Worm (Caenorhabditis elegans): ENCODE results near the gene ZK938.12.

DNA sequence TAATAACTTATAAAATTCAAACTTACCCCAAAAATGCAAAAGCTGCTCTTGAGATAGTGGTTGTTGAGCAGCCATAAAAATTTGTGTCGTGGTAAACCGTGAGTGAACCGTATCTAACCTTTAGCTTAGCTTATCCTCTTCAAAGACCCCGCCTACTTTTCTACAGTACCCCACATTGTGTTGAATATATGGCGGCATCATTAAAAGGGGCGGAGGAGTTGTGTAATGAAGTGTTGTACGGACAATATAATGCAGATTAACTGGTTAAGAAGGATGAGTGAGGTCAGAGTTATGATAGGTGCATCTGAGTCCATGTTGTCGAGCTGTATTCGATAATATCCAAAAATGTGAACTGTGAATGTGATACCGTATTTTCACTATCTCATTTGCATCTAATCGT, 3.3 kb upstream of the ZK938.12 start, which contains the start of gene eyg-1:
- TF ChIP-seq hlh-30 (tag; optimal IDR thresholded peaks at IDR 0.05; ENCODE audit: insufficient read depth), result no peak
- no peak for TF ChIP-seq sox-4 (tag; optimal IDR thresholded peaks at IDR 0.05)

All from whole organism, late embryonic.